Worm (Caenorhabditis elegans) whole organism, late embryonic: ENCODE measurements around the gene C34B4.2.

ENCODE experiments used
- C38D4.7 ChIP-seq: fragments of 200-800 bp; sonication (Bioruptor generic); optimal IDR thresholded peaks from 2 replicates; lab custom pipeline; 2018; ENCODE audit warnings: mild to moderate bottlenecking, missing genetic modification characterization, moderate library complexity, missing compliant biosample characterization
- K09A11.1 ChIP-seq: sonication (generic microtip); optimal IDR thresholded peaks from 2 replicates; lab custom pipeline; 2017; ENCODE audit warnings: antibody characterized with exemption, mild to moderate bottlenecking, missing genetic modification characterization, missing compliant biosample characterization; ENCODE audit not compliant: insufficient read depth
- ahr-1 ChIP-seq: sonication (generic microtip); optimal IDR thresholded peaks from 2 replicates; lab custom pipeline; 2016; ENCODE audit warnings: missing genetic modification characterization, missing compliant biosample characterization
- ama-1 ChIP-seq: fragments of 150-350 bp; optimal IDR thresholded peaks from 2 replicates; lab custom pipeline; 2014
- ceh-18 ChIP-seq: sonication (generic microtip); optimal IDR thresholded peaks from 2 replicates; lab custom pipeline; 2016; ENCODE audit warnings: missing genetic modification characterization, missing compliant biosample characterization
- ceh-2 ChIP-seq: sonication (generic microtip); optimal IDR thresholded peaks from 2 replicates; lab custom pipeline; 2016; ENCODE audit warnings: missing genotype, missing genetic modification characterization, missing compliant biosample characterization
- ceh-22 ChIP-seq: sonication (generic microtip); optimal IDR thresholded peaks from 2 replicates; lab custom pipeline; 2017; ENCODE audit warnings: missing biosample characterization, missing genetic modification characterization
- ceh-24 ChIP-seq: sonication (generic microtip); optimal IDR thresholded peaks from 2 replicates; lab custom pipeline; 2016; ENCODE audit warnings: mild to moderate bottlenecking, missing genetic modification characterization, missing compliant biosample characterization
- ceh-30 ChIP-seq: fragments of 150-350 bp; optimal IDR thresholded peaks from 2 replicates; lab custom pipeline; 2014; ENCODE audit warnings: missing biosample characterization, missing genetic modification characterization
- ceh-31 ChIP-seq: sonication (generic microtip); optimal IDR thresholded peaks from 2 replicates; lab custom pipeline; 2016; ENCODE audit warnings: missing genetic modification characterization, missing compliant biosample characterization
- ceh-48 ChIP-seq: sonication (generic microtip); optimal IDR thresholded peaks from 2 replicates; lab custom pipeline; 2016; ENCODE audit warnings: missing genetic modification characterization, inconsistent platforms, missing compliant biosample characterization
- ceh-9 ChIP-seq: sonication (generic microtip); optimal IDR thresholded peaks from 2 replicates; lab custom pipeline; 2016; ENCODE audit warnings: mild to moderate bottlenecking, missing genetic modification characterization, inconsistent platforms, missing compliant biosample characterization
- che-1 ChIP-seq: sonication (generic microtip); optimal IDR thresholded peaks from 2 replicates; lab custom pipeline; 2016; ENCODE audit warnings: mild to moderate bottlenecking, missing genetic modification characterization, missing compliant biosample characterization
- ets-4 ChIP-seq: sonication (generic microtip); optimal IDR thresholded peaks from 2 replicates; lab custom pipeline; 2016; ENCODE audit warnings: missing genetic modification characterization, missing compliant biosample characterization
- eyg-1 ChIP-seq: sonication (generic microtip); optimal IDR thresholded peaks from 2 replicates; lab custom pipeline; 2016; ENCODE audit warnings: missing genotype, missing genetic modification characterization, missing compliant biosample characterization
- gmeb-2 ChIP-seq: sonication (generic microtip); optimal IDR thresholded peaks from 2 replicates; lab custom pipeline; 2016; ENCODE audit warnings: missing genetic modification characterization, inconsistent platforms, missing compliant biosample characterization
- hlh-13 ChIP-seq: fragments of 200-800 bp; sonication (Bioruptor generic); optimal IDR thresholded peaks from 2 replicates; lab custom pipeline; 2018; ENCODE audit warnings: mild to moderate bottlenecking, missing genetic modification characterization, missing compliant biosample characterization
- lim-6 ChIP-seq: sonication (generic microtip); optimal IDR thresholded peaks from 2 replicates; lab custom pipeline; 2016; ENCODE audit warnings: missing genetic modification characterization, missing compliant biosample characterization
- pag-3 ChIP-seq: sonication (generic microtip); optimal IDR thresholded peaks from 2 replicates; lab custom pipeline; 2016; ENCODE audit warnings: missing compliant biosample characterization, missing genetic modification characterization, borderline replicate concordance
- pat-9 ChIP-seq: fragments of 200-800 bp; sonication (Bioruptor generic); optimal IDR thresholded peaks from 2 replicates; lab custom pipeline; 2018; ENCODE audit warnings: mild to moderate bottlenecking, missing genetic modification characterization, moderate library complexity, missing compliant biosample characterization
- pqm-1 ChIP-seq: sonication (generic microtip); optimal IDR thresholded peaks from 2 replicates; lab custom pipeline; 2016; ENCODE audit warnings: missing genetic modification characterization, missing compliant biosample characterization
- ref-2 ChIP-seq: sonication (generic microtip); optimal IDR thresholded peaks from 2 replicates; lab custom pipeline; 2016; ENCODE audit warnings: missing genetic modification characterization, missing compliant biosample characterization
- sox-2 ChIP-seq: fragments of 200-800 bp; sonication (Bioruptor generic); IDR thresholded peaks from 2 replicates; pipeline ENCODE4 v1.3.6; 2022; ENCODE audit warnings: missing genetic modification reagents, missing genetic modification characterization, missing compliant biosample characterization
- sox-4 ChIP-seq: sonication (generic microtip); optimal IDR thresholded peaks from 2 replicates; lab custom pipeline; 2017; ENCODE audit warnings: mild to moderate bottlenecking, missing genetic modification characterization, inconsistent platforms, missing compliant biosample characterization
- tbx-2 ChIP-seq: sonication (generic microtip); optimal IDR thresholded peaks from 2 replicates; lab custom pipeline; 2016; ENCODE audit warnings: missing genetic modification characterization, missing compliant biosample characterization
- unc-3 ChIP-seq, 2 experiments: fragments of 200-800 bp in 1 of 2; sonication (Bioruptor generic) in 1 of 2; sonication (generic microtip) in 1 of 2; conservative IDR thresholded peaks in 1 of 2; optimal IDR thresholded peaks in 1 of 2; 2 replicates each; pipeline versions ENCODE4 v1.3.6 to Lab custom; 2016 to 2022; ENCODE audit warnings: missing compliant biosample characterization in 2 of 2, missing genetic modification characterization in 2 of 2, missing genetic modification reagents in 1 of 2
- unc-42 ChIP-seq: sonication (generic microtip); optimal IDR thresholded peaks from 2 replicates; lab custom pipeline; 2016; ENCODE audit warnings: missing genotype, missing genetic modification characterization, missing compliant biosample characterization
- unc-55 ChIP-seq: sonication (generic microtip); optimal IDR thresholded peaks from 2 replicates; lab custom pipeline; 2017; ENCODE audit warnings: missing biosample characterization, missing genetic modification reagents, missing genetic modification characterization
- unc-86 ChIP-seq: sonication (generic microtip); optimal IDR thresholded peaks from 2 replicates; lab custom pipeline; 2016; ENCODE audit warnings: missing genetic modification characterization, missing compliant biosample characterization
- ztf-16 ChIP-seq: sonication (generic microtip); optimal IDR thresholded peaks from 2 replicates; lab custom pipeline; 2017; ENCODE audit warnings: missing genetic modification characterization, missing compliant biosample characterization

C34B4.2 gene

ce11 chrV:13085917-13086552 lies 3.2 kb downstream of the C34B4.2 start (continued):
- TF ChIP-seq K09A11.1 (tag; lab: Kevin White, UChicago) (no peak), ceh-30 (tag; lab: Kevin White, UChicago) (no peak), unc-3 (GFP tag; conservative IDR thresholded peaks at IDR 0.05; lab: Robert Waterston, UW) (no peak), unc-3 (tag; optimal IDR thresholded peaks at IDR 0.05; lab: Kevin White, UChicago) (no peak), pat-9 (no peak)

- TF ChIP-seq ztf-16 (tag; lab: Kevin White, UChicago) (no peak), ceh-18 (tag; lab: Kevin White, UChicago) (peak; percentile 32)
Measured at ce11 chrV:13088485-13088884, 5.6 kb downstream of the C34B4.2 start.

- TF ChIP-seq pqm-1 (no peak), unc-55 (GFP tag; lab: Kevin White, UChicago) (no peak), ztf-16 (tag; lab: Kevin White, UChicago) (no peak), unc-86 (tag; lab: Kevin White, UChicago) (no peak), sox-4 (tag; lab: Kevin White, UChicago) (no peak), unc-3 (GFP tag; conservative IDR thresholded peaks at IDR 0.05; lab: Robert Waterston, UW) (no peak), unc-3 (tag; optimal IDR thresholded peaks at IDR 0.05; lab: Kevin White, UChicago) (no peak), ahr-1 (tag; lab: Kevin White, UChicago) (no peak)
Measured at ce11 chrV:13090130-13090770, 7.4 kb downstream of the C34B4.2 start, which contains the start of gene C34B4.4. Gene C34B4.4 (plus strand): TSS chrV:13090405.

ce11 chrV:13092349-13092748 lies 9.5 kb downstream of the C34B4.2 start, which contains the start of gene lurp-4:
Gene lurp-4 (plus strand): TSS chrV:13092649.
- no peak for TF ChIP-seq eyg-1
- no peak for TF ChIP-seq ceh-22 (tag; lab: Kevin White, UChicago)
- TF ChIP-seq hlh-13, result no peak
- TF ChIP-seq ceh-24 (tag; lab: Kevin White, UChicago), result no peak
- TF ChIP-seq pag-3 (tag; lab: Kevin White, UChicago), result no peak
- TF ChIP-seq ztf-16 (tag; lab: Kevin White, UChicago), result no peak
- TF ChIP-seq C38D4.7 (GFP tag; lab: Kevin White, UChicago), result no peak
- no peak for TF ChIP-seq K09A11.1 (tag; lab: Kevin White, UChicago)
- no peak for TF ChIP-seq tbx-2 (tag; lab: Kevin White, UChicago)
- no peak for TF ChIP-seq lim-6
- no peak for TF ChIP-seq ref-2 (tag; lab: Kevin White, UChicago)
- TF ChIP-seq ceh-9 (tag; lab: Kevin White, UChicago), result no peak
- no peak for TF ChIP-seq ama-1 (lab: Kevin White, UChicago)
- no peak for TF ChIP-seq pqm-1
- no peak for TF ChIP-seq ets-4
- no peak for TF ChIP-seq ceh-31 (tag; lab: Kevin White, UChicago)
- TF ChIP-seq sox-2 (GFP tag; lab: Robert Waterston, UW), result no peak
- no peak for TF ChIP-seq gmeb-2 (tag; lab: Kevin White, UChicago)
- TF ChIP-seq unc-42 (tag; lab: Kevin White, UChicago), result no peak
- no peak for TF ChIP-seq unc-3 (GFP tag; conservative IDR thresholded peaks at IDR 0.05; lab: Robert Waterston, UW)
- no peak for TF ChIP-seq unc-3 (tag; optimal IDR thresholded peaks at IDR 0.05; lab: Kevin White, UChicago)
- TF ChIP-seq, all 69 proteins: peak for 0

- TF ChIP-seq eyg-1 (no peak), unc-42 (tag; lab: Kevin White, UChicago) (no peak), che-1 (tag; lab: Kevin White, UChicago) (no peak), pag-3 (tag; lab: Kevin White, UChicago) (no peak), ceh-9 (tag; lab: Kevin White, UChicago) (no peak), ceh-2 (no peak), unc-3 (GFP tag; conservative IDR thresholded peaks at IDR 0.05; lab: Robert Waterston, UW) (no peak), unc-3 (tag; optimal IDR thresholded peaks at IDR 0.05; lab: Kevin White, UChicago) (no peak), ceh-48 (no peak)
Measured at ce11 chrV:13095654-13096053, 12.8 kb downstream of the C34B4.2 start, which contains the start of gene C34B4.5. Gene C34B4.5 (plus strand): TSS chrV:13095954.
